Worm (Caenorhabditis elegans): Measurements from ENCODE around the gene efn-3.

DNA sequence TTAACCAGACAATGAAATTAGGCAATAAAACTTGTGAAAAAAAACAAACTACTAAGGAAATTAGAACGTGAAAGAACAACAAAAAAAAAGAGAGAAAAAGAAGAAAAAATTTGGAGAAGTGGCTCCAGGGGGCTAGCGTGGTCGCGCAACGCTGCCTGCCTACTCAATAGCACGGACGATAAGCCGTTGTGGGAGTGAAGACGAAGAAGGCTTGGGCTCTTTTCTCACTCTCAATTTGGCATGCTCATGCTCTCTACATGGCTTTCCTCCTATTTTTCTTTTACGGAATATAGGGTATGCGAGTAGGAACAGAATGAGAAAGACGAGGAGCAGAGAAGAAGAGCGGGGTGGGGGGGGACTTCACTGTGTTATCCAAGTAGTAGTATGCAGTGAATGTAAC, 25.0 kb upstream of the efn-3 start:
- TF ChIP-seq T22C8.4 (GFP tag; IDR thresholded peaks at IDR 0.05) (no peak), med-1 (GFP tag; optimal IDR thresholded peaks at IDR 0.05; ENCODE audit: insufficient read depth) (no peak), klf-2 (GFP tag; conservative IDR thresholded peaks at IDR 0.05) (no peak), cog-1 (tag; optimal IDR thresholded peaks at IDR 0.05) (peak; percentile 17)

Measured in whole organism, midembryonic.